Fruit fly (Drosophila melanogaster) whole organism, embryonic: ENCODE measurements around the gene CG1231.
A peak's percentile ranks its signal among the peaks of the same experiment; 100 is the strongest.

Experiments used
- Adf1 ChIP-seq: fragments of 200-800 bp; sonication (Bioruptor generic); IDR thresholded peaks from 2 replicates; pipeline ENCODE4 v1.3.6; 2022; ENCODE audit warnings: missing biosample characterization, missing genetic modification characterization
- Asciz ChIP-seq: fragments of 200-800 bp; sonication (Bioruptor generic); optimal IDR thresholded peaks from 2 replicates; lab custom pipeline; 2017; ENCODE audit warnings: missing biosample characterization, mild to moderate bottlenecking, missing genetic modification characterization, missing genetic modification reagents
- Bdp1 ChIP-seq: fragments of 200-800 bp; sonication (Bioruptor generic); optimal IDR thresholded peaks from 3 replicates; lab custom pipeline; 2016; ENCODE audit warnings: missing biosample characterization, missing genetic modification characterization
- Blimp-1 ChIP-seq: fragments of 200-800 bp; sonication (Bioruptor generic); optimal IDR thresholded peaks from 3 replicates; lab custom pipeline; 2018; ENCODE audit warnings: missing biosample characterization, missing genetic modification characterization, mild to moderate bottlenecking, moderate library complexity, missing genetic modification reagents
- CG1024 ChIP-seq: fragments of 200-800 bp; sonication (Bioruptor generic); IDR thresholded peaks from 2 replicates; pipeline ENCODE4 v1.3.6; 2022; ENCODE audit warnings: missing biosample characterization, missing genetic modification characterization
- CG11695 ChIP-seq: fragments of 200-800 bp; sonication (Bioruptor generic); IDR thresholded peaks from 3 replicates; pipeline ENCODE4 v1.3.6; 2022; ENCODE audit warnings: missing biosample characterization, missing genetic modification characterization
- CG1233 ChIP-seq: fragments of 200-800 bp; sonication (Bioruptor generic); optimal IDR thresholded peaks from 4 replicates; lab custom pipeline; 2018; ENCODE audit warnings: missing biosample characterization, mild to moderate bottlenecking, missing genetic modification characterization
- CG15073 ChIP-seq: fragments of 200-800 bp; sonication (Bioruptor generic); optimal IDR thresholded peaks from 2 replicates; lab custom pipeline; 2016; ENCODE audit warnings: missing biosample characterization, missing genetic modification characterization
- CG15269 ChIP-seq: fragments of 200-800 bp; sonication (Bioruptor generic); optimal IDR thresholded peaks from 2 replicates; lab custom pipeline; 2018; ENCODE audit warnings: missing biosample characterization, mild to moderate bottlenecking, missing genetic modification characterization, moderate library complexity
- CG1529 ChIP-seq: fragments of 200-800 bp; sonication (Bioruptor generic); optimal IDR thresholded peaks from 3 replicates; lab custom pipeline; 2018; ENCODE audit warnings: missing biosample characterization, missing genetic modification characterization
- CG2120 ChIP-seq: fragments of 200-800 bp; sonication (Bioruptor generic); optimal IDR thresholded peaks from 3 replicates; lab custom pipeline; 2016; ENCODE audit warnings: missing biosample characterization, missing genetic modification characterization
- CG2712 ChIP-seq: fragments of 200-800 bp; optimal IDR thresholded peaks from 3 replicates; lab custom pipeline; 2019; ENCODE audit warnings: missing biosample characterization, mild to moderate bottlenecking, missing genetic modification characterization, moderate library complexity
- CG3163 ChIP-seq: fragments of 200-800 bp; sonication (Bioruptor generic); optimal IDR thresholded peaks from 3 replicates; lab custom pipeline; 2016; ENCODE audit warnings: missing biosample characterization, missing genetic modification characterization
- CG3281 ChIP-seq: fragments of 200-800 bp; sonication (Bioruptor generic); optimal IDR thresholded peaks from 3 replicates; lab custom pipeline; 2017; ENCODE audit warnings: missing biosample characterization, mild to moderate bottlenecking, missing genetic modification characterization
- CG6272 ChIP-seq: fragments of 200-800 bp; sonication (Bioruptor generic); IDR thresholded peaks from 2 replicates; pipeline ENCODE4 v1.3.6; 2022; ENCODE audit warnings: missing biosample characterization, missing genetic modification characterization
- CG6689 ChIP-seq: fragments of 200-800 bp; sonication (Bioruptor generic); IDR thresholded peaks from 2 replicates; pipeline ENCODE4 v1.3.6; 2022; ENCODE audit warnings: missing biosample characterization, missing genetic modification characterization
- CG6765 ChIP-seq: fragments of 200-800 bp; sonication (Bioruptor generic); optimal IDR thresholded peaks from 3 replicates; lab custom pipeline; 2017; ENCODE audit warnings: missing biosample characterization, mild to moderate bottlenecking, missing genetic modification characterization
- CG9437 ChIP-seq: fragments of 200-800 bp; sonication (Bioruptor generic); optimal IDR thresholded peaks from 2 replicates; lab custom pipeline; 2018; ENCODE audit warnings: missing biosample characterization, mild to moderate bottlenecking, missing genetic modification characterization
- CG9797 ChIP-seq: fragments of 200-800 bp; sonication (Bioruptor generic); optimal IDR thresholded peaks from 3 replicates; lab custom pipeline; 2018; ENCODE audit warnings: missing biosample characterization, mild to moderate bottlenecking, missing genetic modification characterization
- Camta ChIP-seq: fragments of 200-800 bp; sonication (Bioruptor generic); optimal IDR thresholded peaks from 2 replicates; lab custom pipeline; 2016; ENCODE audit warnings: missing biosample characterization, missing genetic modification characterization
- Dll ChIP-seq: fragments of 200-800 bp; sonication (Bioruptor generic); IDR thresholded peaks from 4 replicates; pipeline ENCODE4 v1.3.6; 2022; ENCODE audit warnings: missing biosample characterization, missing genetic modification characterization; ENCODE audit not compliant: partially characterized antibody
- Dp ChIP-seq: fragments of 200-800 bp; sonication (Bioruptor generic); optimal IDR thresholded peaks from 2 replicates; lab custom pipeline; 2018; ENCODE audit warnings: missing biosample characterization, mild to moderate bottlenecking, missing genetic modification characterization, moderate library complexity
- Dref ChIP-seq: fragments of 200-800 bp; sonication (Bioruptor generic); IDR thresholded peaks from 2 replicates; pipeline ENCODE4 v1.3.6; 2022; ENCODE audit warnings: missing biosample characterization, missing genetic modification characterization
- Ets65A ChIP-seq: fragments of 200-800 bp; sonication (Bioruptor generic); peaks from one replicate; lab custom pipeline; 2016; ENCODE audit warnings: missing biosample characterization, missing genetic modification characterization
- HLH4C ChIP-seq: fragments of 200-800 bp; sonication (Bioruptor generic); IDR thresholded peaks from 3 replicates; pipeline ENCODE4 v1.3.6; 2022; ENCODE audit warnings: missing biosample characterization, missing genetic modification characterization; ENCODE audit not compliant: partially characterized antibody
- Lim3 ChIP-seq: fragments of 200-800 bp; sonication (Bioruptor generic); IDR thresholded peaks from 2 replicates; pipeline ENCODE4 v1.3.6; 2022; ENCODE audit warnings: missing biosample characterization, missing genetic modification characterization
- NfI ChIP-seq: fragments of 200-800 bp; sonication (Bioruptor generic); optimal IDR thresholded peaks from 3 replicates; lab custom pipeline; 2018; ENCODE audit warnings: missing biosample characterization, mild to moderate bottlenecking, missing genetic modification characterization, moderate library complexity
- Pdp1 ChIP-seq, 2 experiments: fragments of 200-800 bp; sonication (Bioruptor generic); optimal IDR thresholded peaks; 3 replicates each; lab custom pipeline; 2016; ENCODE audit warnings: missing biosample characterization in 2 of 2, missing genetic modification characterization in 2 of 2, mild to moderate bottlenecking in 1 of 2, moderate library complexity in 1 of 2
- Side ChIP-seq: fragments of 200-800 bp; sonication (Bioruptor generic); optimal IDR thresholded peaks from 2 replicates; lab custom pipeline; 2016; ENCODE audit warnings: missing biosample characterization, missing genetic modification characterization
- Six4 ChIP-seq: fragments of 200-800 bp; sonication (Bioruptor generic); optimal IDR thresholded peaks from 2 replicates; lab custom pipeline; 2016; ENCODE audit warnings: missing biosample characterization, missing genetic modification characterization
- Sry-β ChIP-seq: fragments of 200-800 bp; sonication (Bioruptor generic); optimal IDR thresholded peaks from 2 replicates; lab custom pipeline; 2018; ENCODE audit warnings: missing biosample characterization, mild to moderate bottlenecking, missing genetic modification characterization, moderate library complexity
- Xrp1 ChIP-seq: fragments of 200-800 bp; sonication (Bioruptor generic); IDR thresholded peaks from 2 replicates; pipeline ENCODE4 v1.3.6; 2022; ENCODE audit warnings: missing biosample characterization, missing genetic modification characterization
- ase ChIP-seq: fragments of 200-800 bp; sonication (Bioruptor generic); IDR thresholded peaks from 3 replicates; pipeline ENCODE4 v1.3.6; 2022; ENCODE audit warnings: missing biosample characterization, missing genetic modification characterization
- bsh ChIP-seq, 2 experiments: fragments of 200-800 bp; sonication (Bioruptor generic); optimal IDR thresholded peaks; 2 replicates each; lab custom pipeline; 2017 to 2018; ENCODE audit warnings: mild to moderate bottlenecking in 2 of 2, missing biosample characterization in 2 of 2, missing genetic modification characterization in 2 of 2, moderate library complexity in 1 of 2
- cg ChIP-seq: fragments of 200-800 bp; sonication (Bioruptor generic); optimal IDR thresholded peaks from 3 replicates; lab custom pipeline; 2019; ENCODE audit warnings: missing biosample characterization, mild to moderate bottlenecking, missing genetic modification characterization, moderate library complexity
- crol ChIP-seq: fragments of 200-800 bp; sonication (Bioruptor generic); IDR thresholded peaks from 2 replicates; pipeline ENCODE4 v1.3.6; 2022; ENCODE audit warnings: missing biosample characterization, missing genetic modification characterization
- dpn ChIP-seq, 2 experiments: fragments of 200-800 bp; sonication (Bioruptor generic); optimal IDR thresholded peaks; 3 replicates each; lab custom pipeline; 2016; ENCODE audit warnings: missing biosample characterization in 2 of 2, missing genetic modification characterization in 2 of 2
- gfzf ChIP-seq: fragments of 200-800 bp; sonication (Bioruptor generic); optimal IDR thresholded peaks from 2 replicates; lab custom pipeline; 2016; ENCODE audit warnings: missing biosample characterization, mild to moderate bottlenecking, missing genetic modification characterization, moderate library complexity
- ham ChIP-seq: fragments of 200-800 bp; sonication (Bioruptor generic); IDR thresholded peaks from 2 replicates; pipeline ENCODE4 v1.3.6; 2022; ENCODE audit warnings: missing biosample characterization, missing genetic modification characterization
- luna ChIP-seq: fragments of 200-800 bp; sonication (Bioruptor generic); optimal IDR thresholded peaks from 2 replicates; lab custom pipeline; 2016; ENCODE audit warnings: missing biosample characterization, missing genetic modification characterization
- nau ChIP-seq: fragments of 200-800 bp; sonication (Bioruptor generic); optimal IDR thresholded peaks from 3 replicates; lab custom pipeline; 2017; ENCODE audit warnings: missing biosample characterization, mild to moderate bottlenecking, missing genetic modification characterization, missing genetic modification reagents
- nerfin-2 ChIP-seq: fragments of 200-800 bp; sonication (Bioruptor generic); IDR thresholded peaks from 2 replicates; pipeline ENCODE4 v1.3.6; 2022; ENCODE audit warnings: missing biosample characterization, missing genetic modification characterization; ENCODE audit not compliant: partially characterized antibody
- otp ChIP-seq: fragments of 200-800 bp; sonication (Bioruptor generic); IDR thresholded peaks from 3 replicates; pipeline ENCODE4, ENCODE4 v1.3.6; 2022; ENCODE audit warnings: missing biosample characterization, missing genetic modification characterization
- peb ChIP-seq: fragments of 200-800 bp; sonication (Bioruptor generic); IDR thresholded peaks from 2 replicates; pipeline ENCODE4 v1.3.6; 2022; ENCODE audit warnings: missing biosample characterization, missing genetic modification characterization
- pho ChIP-seq: fragments of 200-800 bp; sonication (Bioruptor generic); optimal IDR thresholded peaks from 2 replicates; lab custom pipeline; 2016; ENCODE audit warnings: missing biosample characterization, missing genetic modification characterization
- pum ChIP-seq: fragments of 200-800 bp; sonication (Bioruptor generic); optimal IDR thresholded peaks from 2 replicates; lab custom pipeline; 2016; ENCODE audit warnings: missing biosample characterization, missing genetic modification characterization
- ranshi ChIP-seq: fragments of 200-800 bp; sonication (Bioruptor generic); IDR thresholded peaks from 2 replicates; pipeline ENCODE4 v1.3.6; 2022; ENCODE audit warnings: missing biosample characterization, missing genetic modification characterization
- sug ChIP-seq: fragments of 200-800 bp; optimal IDR thresholded peaks from 2 replicates; lab custom pipeline; 2019; ENCODE audit warnings: missing biosample characterization, mild to moderate bottlenecking, missing genetic modification characterization, moderate library complexity
- trh ChIP-seq: fragments of 200-800 bp; sonication (Bioruptor generic); optimal IDR thresholded peaks from 2 replicates; lab custom pipeline; 2016; ENCODE audit warnings: missing biosample characterization, missing genetic modification characterization
- vfl ChIP-seq: fragments of 200-800 bp; sonication (Bioruptor generic); optimal IDR thresholded peaks from 2 replicates; lab custom pipeline; 2016; ENCODE audit warnings: missing biosample characterization, missing genetic modification characterization

The CG1231 gene

DNA sequence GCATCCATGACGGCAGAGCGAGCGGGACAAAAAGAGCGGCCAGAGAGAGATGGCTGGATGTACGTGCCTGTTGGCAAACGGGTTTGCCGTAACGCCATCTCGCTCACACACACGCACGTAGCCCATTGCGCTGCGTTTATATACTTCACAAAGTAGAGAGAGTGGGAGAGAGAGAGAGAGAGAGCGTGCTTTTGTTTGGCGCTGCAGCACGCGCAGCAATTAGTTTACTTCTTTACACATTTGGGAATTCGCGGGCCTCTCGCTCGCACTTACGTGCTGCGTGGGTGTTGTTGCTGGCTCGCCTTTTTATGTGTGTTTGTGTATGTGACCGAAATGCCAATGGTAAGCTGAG lies 21.8 kb downstream of the CG1231 start (continued):
- TF ChIP-seq gfzf (no peak), HLH4C (GFP tag; lab: Robert Waterston, UW) (peak; percentile 65; the same call in 2 of the 3 replicates), CG9797 (GFP tag; lab: Kevin White, UChicago) (no peak), Asciz (no peak), dpn (GFP tag; optimal IDR thresholded peaks at IDR 0.05; lab: Kevin White, UChicago) (no peak), CG15073 (GFP tag; lab: Kevin White, UChicago) (no peak)
- TF ChIP-seq, all 482 proteins: peak for 68

DNA sequence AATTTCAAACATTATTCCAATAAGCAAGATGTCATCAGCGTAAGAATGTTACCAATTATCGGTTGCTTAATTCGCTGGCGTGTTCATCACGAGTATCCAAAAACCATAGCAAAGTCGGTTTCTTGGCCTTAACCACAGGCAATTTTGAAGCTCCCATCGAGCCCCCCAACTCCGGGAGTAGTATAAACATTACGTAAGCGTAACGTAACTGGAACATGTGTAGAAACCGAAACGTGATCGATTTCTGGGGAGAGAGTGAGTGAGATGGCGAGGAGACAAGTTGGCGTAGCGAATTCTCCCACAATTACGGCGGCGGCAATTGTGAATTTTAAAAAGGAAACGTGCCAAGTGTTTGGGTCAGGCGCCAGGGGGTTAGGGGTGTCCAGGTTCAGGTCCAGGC lies 22.7 kb downstream of the CG1231 start:
- TF ChIP-seq peb (GFP tag; lab: Robert Waterston, UW): no peak
- no peak for TF ChIP-seq Bdp1 (GFP tag; lab: Kevin White, UChicago)
- no peak for TF ChIP-seq cg
- no peak for TF ChIP-seq Camta
- no peak for TF ChIP-seq CG11695
- no peak for TF ChIP-seq CG6765 (GFP tag; lab: Kevin White, UChicago)
- TF ChIP-seq CG15269: no peak
- TF ChIP-seq CG6689 (GFP tag; lab: Robert Waterston, UW): no peak
- no peak for TF ChIP-seq Side
- TF ChIP-seq vfl (GFP tag; lab: Kevin White, UChicago): no peak
- no peak for TF ChIP-seq ranshi
- TF ChIP-seq Dp: no peak
- TF ChIP-seq nerfin-2 (GFP tag; lab: Robert Waterston, UW): no peak
- TF ChIP-seq Pdp1 (GFP tag; optimal IDR thresholded peaks at IDR 0.05; lab: Kevin White, UChicago): peak in 1 of 2 experiments; percentile 66
- no peak for TF ChIP-seq Xrp1 (GFP tag; lab: Robert Waterston, UW)
- TF ChIP-seq pum (GFP tag; lab: Kevin White, UChicago): no peak
- no peak for TF ChIP-seq Adf1 (GFP tag; lab: Robert Waterston, UW)
- TF ChIP-seq crol (GFP tag; lab: Robert Waterston, UW): 0 out of 2 replicates have a peak, but pooled peaks have one; percentile 10
- TF ChIP-seq CG9437 (GFP tag; lab: Kevin White, UChicago): peak; percentile 66
- no peak for TF ChIP-seq CG3281 (GFP tag; lab: Kevin White, UChicago)
- no peak for TF ChIP-seq CG1529 (GFP tag; lab: Kevin White, UChicago)
- TF ChIP-seq NfI: no peak
- TF ChIP-seq pho (GFP tag; lab: Kevin White, UChicago): no peak
- TF ChIP-seq luna (GFP tag; lab: Kevin White, UChicago): no peak
- TF ChIP-seq ham (GFP tag; lab: Robert Waterston, UW): no peak
- TF ChIP-seq Ets65A (GFP tag; lab: Kevin White, UChicago): peak; percentile 23

DNA sequence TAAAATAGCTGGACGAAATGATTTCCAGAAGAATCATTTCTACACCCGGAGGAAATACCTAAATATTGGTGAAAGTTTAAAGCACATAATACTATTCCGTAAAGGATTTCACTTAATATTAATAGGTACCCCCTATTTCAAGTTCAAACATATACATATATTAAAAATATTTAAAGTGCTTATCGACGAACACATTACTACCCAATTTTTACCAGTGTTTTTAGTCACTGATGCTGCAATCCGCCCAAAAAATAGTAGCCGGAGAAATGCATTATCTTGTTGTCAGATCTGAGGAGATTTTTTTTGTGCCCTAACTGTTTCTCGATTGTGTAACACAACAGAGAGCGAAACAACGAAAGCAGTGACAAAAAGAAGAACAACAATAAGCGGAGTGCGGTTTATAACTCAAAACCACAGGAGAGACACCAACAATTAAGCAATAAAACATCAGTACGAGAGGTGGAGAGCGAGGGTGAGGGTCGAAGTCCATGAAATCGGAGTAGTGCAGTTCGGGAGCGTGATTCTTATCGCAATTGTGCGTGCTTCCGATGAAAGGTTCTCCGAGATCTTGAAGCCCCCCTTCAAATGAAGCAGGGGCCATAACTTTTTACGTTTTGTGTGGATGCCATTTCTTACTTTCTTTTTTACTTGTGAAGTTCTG lies 24.8 kb downstream of the CG1231 start:
- TF ChIP-seq Blimp-1 (GFP tag; lab: Kevin White, UChicago) (peak; percentile 42), CG2712 (peak; percentile 70), Dll (no peak), bsh (GFP tag; optimal IDR thresholded peaks at IDR 0.05; lab: Kevin White, UChicago) (peak in 1 of 2 experiments; percentile 67), Lim3 (GFP tag; lab: Robert Waterston, UW) (no peak), otp (GFP tag; lab: Robert Waterston, UW) (no peak), CG9437 (GFP tag; lab: Kevin White, UChicago) (no peak), CG2120 (GFP tag; lab: Kevin White, UChicago) (no peak), Sry-β (GFP tag; lab: Kevin White, UChicago) (no peak), trh (GFP tag; lab: Kevin White, UChicago) (no peak), nau (GFP tag; lab: Kevin White, UChicago) (no peak), ase (no peak), Six4 (GFP tag; lab: Kevin White, UChicago) (no peak), CG6272 (GFP tag; lab: Robert Waterston, UW) (no peak), CG3163 (GFP tag; lab: Kevin White, UChicago) (no peak), Dref (GFP tag; lab: Robert Waterston, UW) (no peak), CG1233 (GFP tag; lab: Kevin White, UChicago) (peak; percentile 39), nerfin-2 (GFP tag; lab: Robert Waterston, UW) (no peak), sug (tag; lab: Kevin White, UChicago) (no peak), CG1024 (GFP tag; lab: Robert Waterston, UW) (no peak)
